Fruit fly (Drosophila melanogaster) whole organism, prepupa: Measurements from ENCODE around the gene mxt.
A peak's percentile ranks its signal among the peaks of the same experiment; 100 is the strongest.

Source experiments
- Blimp-1 ChIP-seq: fragments of 200-800 bp; sonication (Bioruptor generic); optimal IDR thresholded peaks from 3 replicates; lab custom pipeline; 2017; ENCODE audit warnings: missing biosample characterization, missing genetic modification characterization, mild to moderate bottlenecking, moderate library complexity, missing genetic modification reagents
- CG10669 ChIP-seq: fragments of 200-800 bp; sonication (Bioruptor generic); optimal IDR thresholded peaks from 3 replicates; lab custom pipeline; 2018; ENCODE audit warnings: missing biosample characterization, mild to moderate bottlenecking, missing genetic modification characterization, moderate library complexity
- CG11294 ChIP-seq: fragments of 200-800 bp; sonication (Bioruptor generic); IDR thresholded peaks from 2 replicates; pipeline ENCODE4 v1.3.6; 2022; ENCODE audit warnings: missing biosample characterization, missing genetic modification characterization
- CG11762 ChIP-seq: fragments of 200-800 bp; sonication (Bioruptor generic); optimal IDR thresholded peaks from 3 replicates; lab custom pipeline; 2016; ENCODE audit warnings: missing biosample characterization, missing genetic modification characterization; ENCODE audit not compliant: insufficient read depth
- CG11902 ChIP-seq: fragments of 200-800 bp; sonication (Bioruptor generic); optimal IDR thresholded peaks from 3 replicates; lab custom pipeline; 2016; ENCODE audit warnings: missing biosample characterization, missing genetic modification characterization
- CG15336 ChIP-seq: fragments of 200-800 bp; sonication (Bioruptor generic); IDR thresholded peaks from 2 replicates; pipeline ENCODE4 v1.3.6; 2022; ENCODE audit warnings: missing biosample characterization, missing genetic modification characterization
- CG1621 ChIP-seq: fragments of 200-800 bp; sonication (Bioruptor generic); optimal IDR thresholded peaks from 3 replicates; lab custom pipeline; 2018; ENCODE audit warnings: missing biosample characterization, mild to moderate bottlenecking, missing genetic modification characterization
- CG16779 ChIP-seq: fragments of 200-800 bp; sonication (Bioruptor generic); optimal IDR thresholded peaks from 3 replicates; lab custom pipeline; 2017; ENCODE audit warnings: missing biosample characterization, mild to moderate bottlenecking, missing genetic modification characterization
- CG3032 ChIP-seq: fragments of 200-800 bp; optimal IDR thresholded peaks from 2 replicates; lab custom pipeline; 2019; ENCODE audit warnings: missing biosample characterization, mild to moderate bottlenecking, missing genetic modification characterization, moderate library complexity
- CG32006 ChIP-seq: fragments of 200-800 bp; sonication (Bioruptor generic); optimal IDR thresholded peaks from 3 replicates; lab custom pipeline; 2017; ENCODE audit warnings: missing biosample characterization, mild to moderate bottlenecking, missing genetic modification characterization
- CG34406 ChIP-seq: fragments of 200-800 bp; sonication (Bioruptor generic); optimal IDR thresholded peaks from 3 replicates; lab custom pipeline; 2016; ENCODE audit warnings: missing biosample characterization, missing genetic modification characterization
- CG6163 ChIP-seq: fragments of 200-800 bp; sonication (Bioruptor generic); IDR thresholded peaks from 3 replicates; pipeline ENCODE4 v1.3.6; 2022; ENCODE audit warnings: missing biosample characterization, missing genetic modification characterization
- CG6792 ChIP-seq: fragments of 200-800 bp; sonication (Bioruptor generic); optimal IDR thresholded peaks from 3 replicates; lab custom pipeline; 2016; ENCODE audit warnings: missing biosample characterization, missing genetic modification characterization
- CG6808 ChIP-seq: fragments of 200-800 bp; sonication (Bioruptor generic); optimal IDR thresholded peaks from 3 replicates; lab custom pipeline; 2017; ENCODE audit warnings: missing biosample characterization, missing genetic modification characterization, mild to moderate bottlenecking, moderate library complexity, missing genetic modification reagents
- CG7368 ChIP-seq: fragments of 200-800 bp; sonication (Bioruptor generic); optimal IDR thresholded peaks from 3 replicates; lab custom pipeline; 2016; ENCODE audit warnings: missing biosample characterization, missing genetic modification characterization
- CG8119 ChIP-seq: fragments of 200-800 bp; sonication (Bioruptor generic); IDR thresholded peaks from 3 replicates; pipeline ENCODE4 v1.3.6; 2022; ENCODE audit warnings: missing biosample characterization, missing genetic modification characterization
- CG9139 ChIP-seq: fragments of 200-800 bp; sonication (Bioruptor generic); optimal IDR thresholded peaks from 3 replicates; lab custom pipeline; 2017; ENCODE audit warnings: missing biosample characterization, mild to moderate bottlenecking, missing genetic modification characterization
- Eip75B ChIP-seq: fragments of 200-800 bp; sonication (Bioruptor generic); optimal IDR thresholded peaks from 3 replicates; lab custom pipeline; 2016; ENCODE audit warnings: missing biosample characterization, missing genetic modification characterization
- Eip78C ChIP-seq: fragments of 200-800 bp; sonication (Bioruptor generic); peaks from one replicate; lab custom pipeline; 2016; ENCODE audit warnings: missing biosample characterization, missing genetic modification characterization
- Ets21C ChIP-seq: fragments of 200-800 bp; sonication (Bioruptor generic); optimal IDR thresholded peaks from 3 replicates; lab custom pipeline; 2016; ENCODE audit warnings: missing biosample characterization, missing genetic modification characterization
- Ets96B ChIP-seq: fragments of 200-800 bp; optimal IDR thresholded peaks from 2 replicates; lab custom pipeline; 2019; ENCODE audit warnings: missing biosample characterization, mild to moderate bottlenecking, missing genetic modification characterization, moderate library complexity
- Gug ChIP-seq: fragments of 200-800 bp; sonication (Bioruptor generic); IDR thresholded peaks from 2 replicates; pipeline ENCODE4 v1.3.6; 2022; ENCODE audit warnings: missing biosample characterization, missing genetic modification characterization
- Hr38 ChIP-seq: sonication (Bioruptor generic); optimal IDR thresholded peaks from 2 replicates; lab custom pipeline; 2016; ENCODE audit warnings: missing biosample characterization, missing genetic modification characterization
- Hr39 ChIP-seq: fragments of 200-800 bp; sonication (Bioruptor generic); optimal IDR thresholded peaks from 2 replicates; lab custom pipeline; 2016; ENCODE audit warnings: missing biosample characterization, missing genetic modification characterization
- Hr4 ChIP-seq: fragments of 200-800 bp; sonication (Bioruptor generic); optimal IDR thresholded peaks from 3 replicates; lab custom pipeline; 2016; ENCODE audit warnings: missing biosample characterization, missing genetic modification characterization
- Lpt ChIP-seq: fragments of 200-800 bp; sonication (Bioruptor generic); optimal IDR thresholded peaks from 3 replicates; lab custom pipeline; 2016; ENCODE audit warnings: missing biosample characterization, missing genetic modification characterization
- Met ChIP-seq: fragments of 200-800 bp; sonication (Bioruptor generic); optimal IDR thresholded peaks from 3 replicates; lab custom pipeline; 2016; ENCODE audit warnings: missing biosample characterization, missing genetic modification characterization
- OdsH ChIP-seq: fragments of 200-800 bp; sonication (Bioruptor generic); optimal IDR thresholded peaks from 3 replicates; lab custom pipeline; 2016; ENCODE audit warnings: missing biosample characterization, missing genetic modification characterization
- Smox ChIP-seq: fragments of 200-800 bp; sonication (Bioruptor generic); optimal IDR thresholded peaks from 3 replicates; lab custom pipeline; 2016; ENCODE audit warnings: missing biosample characterization, missing genetic modification characterization
- Sox102F ChIP-seq: fragments of 200-800 bp; sonication (Bioruptor generic); optimal IDR thresholded peaks from 2 replicates; lab custom pipeline; 2016; ENCODE audit warnings: missing biosample characterization, mild to moderate bottlenecking, missing genetic modification characterization
- Sox14 ChIP-seq: fragments of 200-800 bp; sonication (Bioruptor generic); optimal IDR thresholded peaks from 3 replicates; lab custom pipeline; 2016; ENCODE audit warnings: missing biosample characterization, missing genetic modification characterization
- acj6 ChIP-seq: fragments of 200-800 bp; sonication (Bioruptor generic); optimal IDR thresholded peaks from 3 replicates; lab custom pipeline; 2016; ENCODE audit warnings: missing biosample characterization, missing genetic modification characterization
- cyc ChIP-seq: fragments of 200-800 bp; sonication (Bioruptor generic); optimal IDR thresholded peaks from 3 replicates; lab custom pipeline; 2016; ENCODE audit warnings: missing biosample characterization, missing genetic modification characterization
- dac ChIP-seq: fragments of 200-800 bp; sonication (Bioruptor generic); optimal IDR thresholded peaks from 2 replicates; lab custom pipeline; 2017; ENCODE audit warnings: missing biosample characterization, mild to moderate bottlenecking, missing genetic modification characterization
- dsx ChIP-seq: fragments of 200-800 bp; optimal IDR thresholded peaks from 3 replicates; lab custom pipeline; 2019; ENCODE audit warnings: missing biosample characterization, mild to moderate bottlenecking, missing genetic modification characterization, moderate library complexity; ENCODE audit not compliant: poor library complexity, severe bottlenecking
- eg ChIP-seq: fragments of 200-800 bp; sonication (Bioruptor generic); IDR thresholded peaks from 3 replicates; pipeline ENCODE4 v1.3.6; 2022; ENCODE audit warnings: missing biosample characterization, missing genetic modification characterization
- esn ChIP-seq: fragments of 200-800 bp; sonication (Bioruptor generic); optimal IDR thresholded peaks from 2 replicates; lab custom pipeline; 2016; ENCODE audit warnings: missing biosample characterization, mild to moderate bottlenecking, missing genetic modification characterization, moderate library complexity
- fd59A ChIP-seq: fragments of 200-800 bp; sonication (Bioruptor generic); optimal IDR thresholded peaks from 2 replicates; lab custom pipeline; 2017; ENCODE audit warnings: missing biosample characterization, mild to moderate bottlenecking, missing genetic modification characterization, missing genetic modification reagents
- fd85E ChIP-seq: fragments of 200-800 bp; sonication (Bioruptor generic); optimal IDR thresholded peaks from 3 replicates; lab custom pipeline; 2016; ENCODE audit warnings: missing biosample characterization, missing genetic modification characterization
- fkh ChIP-seq: fragments of 200-800 bp; sonication (Bioruptor generic); optimal IDR thresholded peaks from 3 replicates; lab custom pipeline; 2017; ENCODE audit warnings: missing biosample characterization, mild to moderate bottlenecking, missing genetic modification characterization, moderate library complexity
- lz ChIP-seq: fragments of 200-800 bp; sonication (Bioruptor generic); optimal IDR thresholded peaks from 3 replicates; lab custom pipeline; 2016; ENCODE audit warnings: missing biosample characterization, missing genetic modification characterization
- net ChIP-seq: fragments of 200-800 bp; sonication (Bioruptor generic); optimal IDR thresholded peaks from 3 replicates; lab custom pipeline; 2016; ENCODE audit warnings: missing biosample characterization, missing genetic modification characterization
- pdm3 ChIP-seq: fragments of 200-800 bp; sonication (Bioruptor generic); optimal IDR thresholded peaks from 3 replicates; lab custom pipeline; 2016; ENCODE audit warnings: missing biosample characterization, missing genetic modification characterization
- salr ChIP-seq, 2 experiments: fragments of 200-800 bp; sonication (Bioruptor generic); optimal IDR thresholded peaks; 3 replicates each; lab custom pipeline; 2016 to 2018; ENCODE audit warnings: missing biosample characterization in 2 of 2, missing genetic modification characterization in 2 of 2, mild to moderate bottlenecking in 1 of 2
- spab ChIP-seq: fragments of 200-800 bp; sonication (Bioruptor generic); optimal IDR thresholded peaks from 2 replicates; lab custom pipeline; 2017; ENCODE audit warnings: missing biosample characterization, mild to moderate bottlenecking, missing genetic modification characterization, missing genetic modification reagents
- ss ChIP-seq, 2 experiments: fragments of 200-800 bp; sonication (Bioruptor generic); optimal IDR thresholded peaks; 2 replicates in 1 of 2; 3 replicates in 1 of 2; lab custom pipeline; 2017 to 2018; ENCODE audit warnings: mild to moderate bottlenecking in 2 of 2, missing biosample characterization in 2 of 2, missing genetic modification characterization in 2 of 2, moderate library complexity in 1 of 2
- svp ChIP-seq: fragments of 200-800 bp; sonication (Bioruptor generic); peaks from one replicate; lab custom pipeline; 2016; ENCODE audit warnings: missing biosample characterization, missing genetic modification characterization
- topi ChIP-seq: fragments of 200-800 bp; sonication (Bioruptor generic); optimal IDR thresholded peaks from 3 replicates; lab custom pipeline; 2016; ENCODE audit warnings: missing biosample characterization, missing genetic modification characterization
- vri ChIP-seq: fragments of 200-800 bp; sonication (Bioruptor generic); optimal IDR thresholded peaks from 3 replicates; lab custom pipeline; 2016; ENCODE audit warnings: missing biosample characterization, mild to moderate bottlenecking, missing genetic modification characterization

The mxt gene

DNA sequence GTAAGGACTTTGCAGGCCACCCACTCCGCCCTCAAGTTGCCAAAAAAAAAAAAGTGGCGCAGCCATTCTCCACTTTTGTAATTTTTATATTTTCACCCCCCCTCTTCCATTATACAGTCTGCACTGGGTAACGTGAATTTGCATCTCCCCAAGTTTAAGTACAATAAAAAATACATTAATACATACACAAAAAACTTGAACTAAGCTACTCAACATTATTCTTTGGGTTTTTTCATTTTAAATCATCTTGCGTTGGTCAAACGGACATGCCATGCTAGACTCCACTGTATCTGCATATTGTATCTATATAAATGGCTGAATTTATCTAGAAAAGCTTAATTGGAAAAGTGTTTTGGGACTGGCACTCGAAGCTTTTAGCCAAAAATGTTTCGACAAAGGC lies 14.4 kb upstream of the mxt start:
- TF ChIP-seq CG7368 (GFP tag; lab: Kevin White, UChicago) (no peak), CG11902 (no peak), net (GFP tag; lab: Kevin White, UChicago) (no peak), lz (GFP tag; lab: Kevin White, UChicago) (no peak), CG6792 (no peak), CG3032 (tag; lab: Kevin White, UChicago) (no peak), eg (peak; percentile 53; the same call in 2 of the 3 replicates), Hr38 (GFP tag; lab: Kevin White, UChicago) (no peak), CG32006 (GFP tag; lab: Kevin White, UChicago) (peak; percentile 15), Ets96B (tag; lab: Kevin White, UChicago) (no peak), Sox14 (GFP tag; lab: Kevin White, UChicago) (no peak)
- TF ChIP-seq, all 60 proteins: peak for 2

dm6 chr2L:4856118-4856517 lies 9.0 kb upstream of the mxt start:
- TF ChIP-seq Eip78C (peak; percentile 66), salr (GFP tag; optimal IDR thresholded peaks at IDR 0.05; lab: Kevin White, UChicago) (no peak), svp (GFP tag; lab: Kevin White, UChicago) (no peak), Eip75B (GFP tag; lab: Kevin White, UChicago) (peak; percentile 9), net (GFP tag; lab: Kevin White, UChicago) (no peak), esn (GFP tag; lab: Kevin White, UChicago) (no peak), vri (GFP tag; lab: Kevin White, UChicago) (no peak), CG10669 (GFP tag; lab: Kevin White, UChicago) (peak; percentile 22), acj6 (GFP tag; lab: Kevin White, UChicago) (no peak), CG15336 (GFP tag; lab: Robert Waterston, UW) (peak; percentile 29; the same call in 1 of the 2 replicates), CG11762 (GFP tag; lab: Kevin White, UChicago) (no peak), OdsH (GFP tag; lab: Kevin White, UChicago) (peak; percentile 23), cyc (GFP tag; lab: Kevin White, UChicago) (no peak), Lpt (GFP tag; lab: Kevin White, UChicago) (no peak), CG1621 (no peak), ss (GFP tag; optimal IDR thresholded peaks at IDR 0.05; lab: Kevin White, UChicago) (no peak), CG8119 (GFP tag; lab: Robert Waterston, UW) (no peak), eg (peak; percentile 36; the same call in 1 of the 3 replicates), dac (GFP tag; lab: Kevin White, UChicago) (no peak), fd85E (GFP tag; lab: Kevin White, UChicago) (no peak), Hr39 (GFP tag; lab: Kevin White, UChicago) (no peak), Gug (GFP tag; lab: Robert Waterston, UW) (no peak), Sox102F (GFP tag; lab: Kevin White, UChicago) (no peak), CG11294 (no peak), Hr4 (GFP tag; lab: Kevin White, UChicago) (peak; percentile 13), Smox (GFP tag; lab: Kevin White, UChicago) (no peak), CG7368 (GFP tag; lab: Kevin White, UChicago) (no peak), CG9139 (no peak), CG34406 (GFP tag; lab: Kevin White, UChicago) (no peak), CG32006 (GFP tag; lab: Kevin White, UChicago) (peak; percentile 27), Blimp-1 (GFP tag; lab: Kevin White, UChicago) (no peak), CG6792 (no peak), Hr38 (GFP tag; lab: Kevin White, UChicago) (no peak), fd59A (GFP tag; lab: Kevin White, UChicago) (peak; percentile 7), lz (GFP tag; lab: Kevin White, UChicago) (no peak), pdm3 (GFP tag; lab: Kevin White, UChicago) (no peak), CG11902 (no peak), CG16779 (tag; lab: Kevin White, UChicago) (no peak), Ets21C (GFP tag; lab: Kevin White, UChicago) (no peak), CG6163 (GFP tag; lab: Robert Waterston, UW) (0 out of 3 replicates have a peak, but pooled peaks have one; percentile 20), CG6808 (GFP tag; lab: Kevin White, UChicago) (no peak), fkh (GFP tag; lab: Kevin White, UChicago) (no peak), dsx (no peak), Met (GFP tag; lab: Kevin White, UChicago) (peak; percentile 10), CG3032 (tag; lab: Kevin White, UChicago) (peak; percentile 3), Ets96B (tag; lab: Kevin White, UChicago) (peak; percentile 26), topi (GFP tag; lab: Kevin White, UChicago) (no peak), spab (no peak)
